Fruit fly (Drosophila melanogaster) whole organism, embryonic: ENCODE measurements around the gene CG12947.

Experiments
- B-H2 ChIP-seq: fragments of 200-800 bp; sonication (Bioruptor generic); optimal IDR thresholded peaks from 2 replicates; lab custom pipeline; 2018; ENCODE audit warnings: missing biosample characterization, mild to moderate bottlenecking, missing genetic modification characterization
- BEAF-32 ChIP-seq: fragments of 200-800 bp; sonication (Bioruptor generic); optimal IDR thresholded peaks from 3 replicates; lab custom pipeline; 2017; ENCODE audit warnings: missing biosample characterization, missing genetic modification characterization, mild to moderate bottlenecking, moderate library complexity, missing genetic modification reagents
- CG10366 ChIP-seq: fragments of 200-800 bp; sonication (Bioruptor generic); IDR thresholded peaks from 2 replicates; pipeline ENCODE4 v1.3.6; 2022; ENCODE audit warnings: missing biosample characterization, missing genetic modification characterization
- CG11085 ChIP-seq: fragments of 200-800 bp; sonication (Bioruptor generic); IDR thresholded peaks from 2 replicates; pipeline ENCODE4 v1.3.6; 2022; ENCODE audit warnings: missing biosample characterization, missing genetic modification characterization
- CG11723 ChIP-seq: fragments of 200-800 bp; sonication (Bioruptor generic); optimal IDR thresholded peaks from 2 replicates; lab custom pipeline; 2017; ENCODE audit warnings: missing biosample characterization, mild to moderate bottlenecking, missing genetic modification characterization
- CG12071 ChIP-seq: fragments of 200-800 bp; sonication (Bioruptor generic); optimal IDR thresholded peaks from 3 replicates; lab custom pipeline; 2018; ENCODE audit warnings: missing biosample characterization, mild to moderate bottlenecking, missing genetic modification characterization
- CG17186 ChIP-seq: fragments of 200-800 bp; sonication (Bioruptor generic); optimal IDR thresholded peaks from 3 replicates; lab custom pipeline; 2017; ENCODE audit warnings: missing biosample characterization, missing genetic modification reagents, missing genetic modification characterization
- CG17328 ChIP-seq: fragments of 200-800 bp; sonication (Bioruptor generic); IDR thresholded peaks from 2 replicates; pipeline ENCODE4 v1.3.6; 2022; ENCODE audit warnings: missing biosample characterization, missing genetic modification characterization
- CG17359 ChIP-seq: fragments of 200-800 bp; sonication (Bioruptor generic); optimal IDR thresholded peaks from 3 replicates; lab custom pipeline; 2018; ENCODE audit warnings: missing biosample characterization, mild to moderate bottlenecking, missing genetic modification characterization, moderate library complexity
- CG17568 ChIP-seq: fragments of 200-800 bp; sonication (Bioruptor generic); optimal IDR thresholded peaks from 2 replicates; lab custom pipeline; 2018; ENCODE audit warnings: missing biosample characterization, mild to moderate bottlenecking, missing genetic modification characterization, moderate library complexity
- CG17912 ChIP-seq: fragments of 200-800 bp; sonication (Bioruptor generic); optimal IDR thresholded peaks from 2 replicates; lab custom pipeline; 2018; ENCODE audit warnings: missing biosample characterization, mild to moderate bottlenecking, missing genetic modification characterization
- CG18476 ChIP-seq: fragments of 200-800 bp; sonication (Bioruptor generic); optimal IDR thresholded peaks from 2 replicates; lab custom pipeline; 2016; ENCODE audit warnings: missing biosample characterization, mild to moderate bottlenecking, missing genetic modification characterization
- CG32767 ChIP-seq: fragments of 200-800 bp; sonication (Bioruptor generic); IDR thresholded peaks from 2 replicates; pipeline ENCODE4 v1.3.6; 2022; ENCODE audit warnings: missing biosample characterization, missing genetic modification characterization
- CG6813 ChIP-seq: fragments of 200-800 bp; sonication (Bioruptor generic); optimal IDR thresholded peaks from 2 replicates; lab custom pipeline; 2017; ENCODE audit warnings: missing biosample characterization, missing genetic modification characterization, mild to moderate bottlenecking, moderate library complexity, missing genetic modification reagents
- CG7786 ChIP-seq: fragments of 200-800 bp; sonication (Bioruptor generic); optimal IDR thresholded peaks from 2 replicates; lab custom pipeline; 2016; ENCODE audit warnings: missing biosample characterization, missing genetic modification characterization
- CG8089 ChIP-seq: fragments of 200-800 bp; sonication (Bioruptor generic); optimal IDR thresholded peaks from 3 replicates; lab custom pipeline; 2016; ENCODE audit warnings: missing biosample characterization, missing genetic modification characterization
- CG8281 ChIP-seq: fragments of 200-800 bp; sonication (Bioruptor generic); optimal IDR thresholded peaks from 2 replicates; lab custom pipeline; 2018; ENCODE audit warnings: missing biosample characterization, mild to moderate bottlenecking, missing genetic modification characterization, moderate library complexity
- CG9876 ChIP-seq: fragments of 200-800 bp; sonication (Bioruptor generic); optimal IDR thresholded peaks from 2 replicates; lab custom pipeline; 2016; ENCODE audit warnings: missing biosample characterization, missing genetic modification characterization
- D ChIP-seq, 2 experiments: fragments of 200-800 bp in 1 of 2; fragments of >200 bp in 1 of 2; sonication (Bioruptor generic) in 1 of 2; optimal IDR thresholded peaks; 2 replicates in 1 of 2; 3 replicates in 1 of 2; lab custom pipeline; 2017; ENCODE audit warnings: mild to moderate bottlenecking in 1 of 2, missing biosample characterization in 1 of 2, missing genetic modification characterization in 1 of 2, missing genetic modification reagents in 1 of 2
- Dad ChIP-seq: fragments of 200-800 bp; sonication (Bioruptor generic); optimal IDR thresholded peaks from 3 replicates; lab custom pipeline; 2016; ENCODE audit warnings: missing biosample characterization, missing genetic modification characterization
- ERR ChIP-seq: fragments of 200-800 bp; sonication (Bioruptor generic); optimal IDR thresholded peaks from 2 replicates; lab custom pipeline; 2016; ENCODE audit warnings: missing biosample characterization, missing genetic modification characterization
- H15 ChIP-seq: fragments of 200-800 bp; sonication (Bioruptor generic); IDR thresholded peaks from 3 replicates; pipeline ENCODE4 v1.3.6; 2022; ENCODE audit warnings: missing biosample characterization, missing genetic modification characterization
- Hand ChIP-seq: fragments of 200-800 bp; sonication (Bioruptor generic); optimal IDR thresholded peaks from 2 replicates; lab custom pipeline; 2017; ENCODE audit warnings: mild to moderate bottlenecking, missing biosample characterization, missing genetic modification reagents, missing genetic modification characterization
- Hmx ChIP-seq: fragments of 200-800 bp; sonication (Bioruptor generic); optimal IDR thresholded peaks from 2 replicates; lab custom pipeline; 2016; ENCODE audit warnings: missing biosample characterization, missing genetic modification characterization
- Hsf ChIP-seq: fragments of 200-800 bp; sonication (Bioruptor generic); optimal IDR thresholded peaks from 3 replicates; lab custom pipeline; 2016; ENCODE audit warnings: missing biosample characterization, missing genetic modification characterization
- Six4 ChIP-seq: fragments of 200-800 bp; sonication (Bioruptor generic); optimal IDR thresholded peaks from 2 replicates; lab custom pipeline; 2016; ENCODE audit warnings: missing biosample characterization, missing genetic modification characterization
- Tbp ChIP-seq: fragments of >200 bp; optimal IDR thresholded peaks from 2 replicates; lab custom pipeline; 2018; ENCODE audit warnings: missing biosample characterization, missing genetic modification characterization
- Xbp1 ChIP-seq: fragments of 200-800 bp; sonication (Bioruptor generic); optimal IDR thresholded peaks from 3 replicates; lab custom pipeline; 2016; ENCODE audit warnings: missing biosample characterization, mild to moderate bottlenecking, missing genetic modification characterization
- abd-A ChIP-seq: fragments of 200-800 bp; sonication (Bioruptor generic); optimal IDR thresholded peaks from 3 replicates; lab custom pipeline; 2019; ENCODE audit warnings: missing biosample characterization, mild to moderate bottlenecking, missing genetic modification characterization, moderate library complexity
- ash1 ChIP-seq: fragments of 200-800 bp; sonication (Bioruptor generic); optimal IDR thresholded peaks from 2 replicates; lab custom pipeline; 2018; ENCODE audit warnings: missing biosample characterization, mild to moderate bottlenecking, missing genetic modification characterization
- bab2 ChIP-seq: fragments of 200-800 bp; sonication (Bioruptor generic); optimal IDR thresholded peaks from 2 replicates; lab custom pipeline; 2016; ENCODE audit warnings: missing biosample characterization, missing genetic modification characterization
- cg ChIP-seq: fragments of 200-800 bp; sonication (Bioruptor generic); optimal IDR thresholded peaks from 3 replicates; lab custom pipeline; 2019; ENCODE audit warnings: missing biosample characterization, mild to moderate bottlenecking, missing genetic modification characterization, moderate library complexity
- chif ChIP-seq, 2 experiments: fragments of 200-800 bp; sonication (Bioruptor generic); optimal IDR thresholded peaks; 3 replicates each; lab custom pipeline; 2016; ENCODE audit warnings: missing biosample characterization in 2 of 2, missing genetic modification characterization in 2 of 2
- croc ChIP-seq: fragments of 200-800 bp; sonication (Bioruptor generic); conservative IDR thresholded peaks from 3 replicates; pipeline ENCODE4 v1.3.6; 2022; ENCODE audit warnings: missing biosample characterization, missing genetic modification characterization
- gem ChIP-seq: fragments of 200-800 bp; sonication (Bioruptor generic); optimal IDR thresholded peaks from 2 replicates; lab custom pipeline; 2019; ENCODE audit warnings: missing biosample characterization, mild to moderate bottlenecking, missing genetic modification characterization, moderate library complexity
- her ChIP-seq: fragments of 200-800 bp; sonication (Bioruptor generic); optimal IDR thresholded peaks from 2 replicates; lab custom pipeline; 2016; ENCODE audit warnings: missing biosample characterization, missing genetic modification characterization
- lov ChIP-seq, 2 experiments: fragments of 200-800 bp in 1 of 2; fragments of >200 bp in 1 of 2; sonication (Bioruptor generic) in 1 of 2; IDR thresholded peaks in 1 of 2; optimal IDR thresholded peaks in 1 of 2; 2 replicates in 1 of 2; 3 replicates in 1 of 2; pipeline versions ENCODE4 v1.3.6 to Lab custom; 2017 to 2022; ENCODE audit warnings: missing biosample characterization in 1 of 2, missing genetic modification characterization in 1 of 2
- mld ChIP-seq: fragments of 200-800 bp; sonication (Bioruptor generic); IDR thresholded peaks from 3 replicates; pipeline ENCODE4 v1.3.6; 2022; ENCODE audit warnings: missing biosample characterization, missing genetic modification characterization; ENCODE audit not compliant: partially characterized antibody
- org-1 ChIP-seq: fragments of 200-800 bp; sonication (Bioruptor generic); optimal IDR thresholded peaks from 2 replicates; lab custom pipeline; 2017; ENCODE audit warnings: missing biosample characterization, missing genetic modification characterization
- pros ChIP-seq: fragments of 200-800 bp; sonication (Bioruptor generic); optimal IDR thresholded peaks from 3 replicates; lab custom pipeline; 2019; ENCODE audit warnings: missing biosample characterization, mild to moderate bottlenecking, missing genetic modification characterization, moderate library complexity
- seq ChIP-seq: fragments of 200-800 bp; sonication (Bioruptor generic); IDR thresholded peaks from 2 replicates; pipeline ENCODE4 v1.3.6; 2022; ENCODE audit warnings: missing biosample characterization, missing genetic modification characterization
- sna ChIP-seq: fragments of 200-800 bp; sonication (Bioruptor generic); IDR thresholded peaks from 2 replicates; pipeline ENCODE4 v1.3.6; 2022; ENCODE audit warnings: missing biosample characterization, missing genetic modification characterization; ENCODE audit not compliant: partially characterized antibody
- stc ChIP-seq: fragments of 200-800 bp; sonication (Bioruptor generic); IDR thresholded peaks from 2 replicates; pipeline ENCODE4 v1.3.6; 2022; ENCODE audit warnings: missing biosample characterization, missing genetic modification characterization
- stwl ChIP-seq: fragments of 200-800 bp; sonication (Bioruptor generic); optimal IDR thresholded peaks from 3 replicates; lab custom pipeline; 2018; ENCODE audit warnings: missing biosample characterization, mild to moderate bottlenecking, missing genetic modification characterization, moderate library complexity
- tna ChIP-seq: fragments of 200-800 bp; sonication (Bioruptor generic); IDR thresholded peaks from 2 replicates; pipeline ENCODE4 v1.3.6; 2022; ENCODE audit warnings: missing biosample characterization, missing genetic modification characterization; ENCODE audit not compliant: partially characterized antibody
- usp ChIP-seq: fragments of >200 bp; optimal IDR thresholded peaks from 2 replicates; lab custom pipeline; 2017; ENCODE audit warnings: missing biosample characterization, missing genetic modification characterization
- zen2 ChIP-seq: fragments of 200-800 bp; sonication (Bioruptor generic); IDR thresholded peaks from 3 replicates; pipeline ENCODE4 v1.3.6; 2022; ENCODE audit warnings: missing biosample characterization, missing genetic modification characterization; ENCODE audit not compliant: partially characterized antibody

Gene CG12947

dm6 chr3R:9762955-9763931 lies 16.6 kb upstream of the CG12947 start, which contains the start of the genes Snap24 and CG8478 (continued):
- TF ChIP-seq Hand (GFP tag; lab: Kevin White, UChicago), result no peak
- TF ChIP-seq seq (GFP tag; lab: Robert Waterston, UW), result no peak
- no peak for TF ChIP-seq bab2 (GFP tag; lab: Kevin White, UChicago)
- TF ChIP-seq Xbp1 (GFP tag; lab: Kevin White, UChicago), result peak; percentile 13
- no peak for TF ChIP-seq CG18476 (GFP tag; lab: Kevin White, UChicago)
- no peak for TF ChIP-seq stc
- TF ChIP-seq Hsf (GFP tag; lab: Kevin White, UChicago), result no peak
- TF ChIP-seq Dad (GFP tag; lab: Kevin White, UChicago), result no peak
- no peak for TF ChIP-seq org-1 (GFP tag; lab: Kevin White, UChicago)
- no peak for TF ChIP-seq H15
- no peak for TF ChIP-seq Hmx
- TF ChIP-seq CG6813 (GFP tag; lab: Kevin White, UChicago), result no peak
- no peak for TF ChIP-seq CG17359 (tag; lab: Kevin White, UChicago)
- no peak for TF ChIP-seq CG10366
- peak; percentile 86 for TF ChIP-seq BEAF-32
- no peak for TF ChIP-seq CG11085
- TF ChIP-seq CG17912 (GFP tag; lab: Kevin White, UChicago), result no peak
- no peak for TF ChIP-seq Six4
- TF ChIP-seq CG8089, result no peak
- no peak for TF ChIP-seq CG7786
- no peak for TF ChIP-seq abd-A
- TF ChIP-seq usp (GFP tag; lab: Kevin White, UChicago), result no peak
- no peak for TF ChIP-seq CG32767
- TF ChIP-seq B-H2 (GFP tag; lab: Kevin White, UChicago), result no peak
- TF ChIP-seq CG12071 (GFP tag; lab: Kevin White, UChicago), result no peak
- peak; percentile 66; the same call in 2 of the 3 replicates for TF ChIP-seq zen2 (GFP tag; lab: Robert Waterston, UW)
- no peak for TF ChIP-seq Tbp
- no peak for TF ChIP-seq CG17186 (GFP tag; lab: Kevin White, UChicago)
- TF ChIP-seq mld, result peak; percentile 56; the same call in 2 of the 3 replicates
- TF ChIP-seq stwl, result peak; percentile 91
- TF ChIP-seq pros (GFP tag; lab: Kevin White, UChicago), result no peak
- TF ChIP-seq CG11723, result no peak
- no peak for TF ChIP-seq lov (optimal IDR thresholded peaks at IDR 0.05; lab: Kevin White, UChicago)
- TF ChIP-seq lov (GFP tag; IDR thresholded peaks at IDR 0.05; lab: Robert Waterston, UW), result no peak
- no peak for TF ChIP-seq gem (tag; lab: Kevin White, UChicago)
- no peak for TF ChIP-seq her (GFP tag; lab: Kevin White, UChicago)
- TF ChIP-seq CG9876, result no peak
- no peak for TF ChIP-seq croc (GFP tag; lab: Robert Waterston, UW)
- TF ChIP-seq cg, result no peak
- no peak for TF ChIP-seq D (optimal IDR thresholded peaks at IDR 0.05; lab: Kevin White, UChicago)
- no peak for TF ChIP-seq D (GFP tag; optimal IDR thresholded peaks at IDR 0.05; lab: Kevin White, UChicago)
- peak; percentile 74 for TF ChIP-seq sna (GFP tag; lab: Robert Waterston, UW)
- no peak for TF ChIP-seq ash1 (GFP tag; lab: Kevin White, UChicago)
- TF ChIP-seq chif (GFP tag; optimal IDR thresholded peaks at IDR 0.05; lab: Kevin White, UChicago), result no peak
- no peak for TF ChIP-seq ERR (GFP tag; lab: Kevin White, UChicago)
- TF ChIP-seq CG8281 (tag; lab: Kevin White, UChicago), result no peak
- no peak for TF ChIP-seq CG17328 (GFP tag; lab: Robert Waterston, UW)
- peak; percentile 68; the same call in 1 of the 2 replicates for TF ChIP-seq tna (GFP tag; lab: Robert Waterston, UW)
- no peak for TF ChIP-seq CG17568
